Fruit fly (Drosophila melanogaster): Measurements from ENCODE around the gene odd.

odd gene

dm6 chr2L:3632047-3632880 is 25.7 kb upstream of the odd start (continued):
- TF ChIP-seq Mio (GFP tag; optimal IDR thresholded peaks at IDR 0.05): peak; percentile 70
- peak; percentile 94 for TF ChIP-seq rgr (GFP tag; optimal IDR thresholded peaks at IDR 0.05)
- peak; percentile 94 for TF ChIP-seq sage (GFP tag; optimal IDR thresholded peaks at IDR 0.05)
- TF ChIP-seq Dfd (GFP tag; optimal IDR thresholded peaks at IDR 0.05): no peak
- TF ChIP-seq Hr78 (GFP tag; optimal IDR thresholded peaks at IDR 0.05): no peak
- no peak for TF ChIP-seq Abd-B (GFP tag; optimal IDR thresholded peaks at IDR 0.05)
- TF ChIP-seq CG9705 (GFP tag; optimal IDR thresholded peaks at IDR 0.05): peak; percentile 97

dm6 chr2L:3631262-3632046 is 24.9 kb upstream of the odd start:
- peak; percentile 10 for TF ChIP-seq Vsx2 (GFP tag; optimal IDR thresholded peaks at IDR 0.05; ENCODE audit: partially characterized antibody)
- TF ChIP-seq jim (GFP tag; optimal IDR thresholded peaks at IDR 0.05): no peak
- TF ChIP-seq fru (GFP tag; optimal IDR thresholded peaks at IDR 0.05): peak; percentile 63

- TF ChIP-seq Abd-B (GFP tag; optimal IDR thresholded peaks at IDR 0.05) (no peak), Vsx2 (GFP tag; optimal IDR thresholded peaks at IDR 0.05; ENCODE audit: partially characterized antibody) (no peak), ey (GFP tag; optimal IDR thresholded peaks at IDR 0.05) (no peak), Dif (GFP tag; optimal IDR thresholded peaks at IDR 0.05; ENCODE audit: partially characterized antibody) (no peak), foxo (GFP tag; optimal IDR thresholded peaks at IDR 0.05) (no peak), rgr (GFP tag; optimal IDR thresholded peaks at IDR 0.05) (no peak), Mio (GFP tag; optimal IDR thresholded peaks at IDR 0.05) (no peak), GATAd (GFP tag; optimal IDR thresholded peaks at IDR 0.05) (no peak), sv (GFP tag; optimal IDR thresholded peaks at IDR 0.05) (no peak), OdsH (GFP tag; optimal IDR thresholded peaks at IDR 0.05) (no peak), dl (GFP tag; optimal IDR thresholded peaks at IDR 0.05; ENCODE audit: insufficient read depth in 1 of 2, partially characterized antibody in 2 of 2) (no peak), Sp1 (GFP tag; optimal IDR thresholded peaks at IDR 0.05) (no peak), Myc (optimal IDR thresholded peaks at IDR 0.05) (no peak), pan (optimal IDR thresholded peaks at IDR 0.05) (no peak)
Observed at dm6 chr2L:3630763-3631162, 24.2 kb upstream of the odd start.

- no peak for TF ChIP-seq Abd-B (GFP tag; optimal IDR thresholded peaks at IDR 0.05)
- no peak for TF ChIP-seq jim (GFP tag; optimal IDR thresholded peaks at IDR 0.05)
- TF ChIP-seq foxo (GFP tag; optimal IDR thresholded peaks at IDR 0.05): peak in 1 of 2 experiments; percentile 69
- no peak for TF ChIP-seq Rel (GFP tag; optimal IDR thresholded peaks at IDR 0.05)
- TF ChIP-seq Rel (tag; optimal IDR thresholded peaks at IDR 0.05): no peak
- TF ChIP-seq brk (GFP tag; optimal IDR thresholded peaks at IDR 0.05): no peak
- TF ChIP-seq fru (GFP tag; optimal IDR thresholded peaks at IDR 0.05): peak; percentile 77
- TF ChIP-seq dmrt93B (GFP tag; optimal IDR thresholded peaks at IDR 0.05): no peak
- TF ChIP-seq CG9705 (GFP tag; optimal IDR thresholded peaks at IDR 0.05): no peak
- no peak for TF ChIP-seq GATAd (GFP tag; optimal IDR thresholded peaks at IDR 0.05)
- no peak for TF ChIP-seq sage (GFP tag; optimal IDR thresholded peaks at IDR 0.05)
- peak; percentile 51 for TF ChIP-seq woc (GFP tag; optimal IDR thresholded peaks at IDR 0.05)
- no peak for TF ChIP-seq usp (GFP tag; optimal IDR thresholded peaks at IDR 0.05)
- no peak for TF ChIP-seq dl (GFP tag; optimal IDR thresholded peaks at IDR 0.05; ENCODE audit: insufficient read depth in 1 of 2, partially characterized antibody in 2 of 2)
- peak; percentile 57 for TF ChIP-seq OdsH (GFP tag; optimal IDR thresholded peaks at IDR 0.05)
- no peak for TF ChIP-seq Myc (optimal IDR thresholded peaks at IDR 0.05)
- peak; percentile 9 for TF ChIP-seq Sp1 (GFP tag; optimal IDR thresholded peaks at IDR 0.05)
- TF ChIP-seq HLH106 (tag; optimal IDR thresholded peaks at IDR 0.05): peak; percentile 4
- TF ChIP-seq ey (GFP tag; optimal IDR thresholded peaks at IDR 0.05): peak; percentile 63
- peak; percentile 39 for TF ChIP-seq psq (GFP tag; optimal IDR thresholded peaks at IDR 0.05)
- peak; percentile 73 for TF ChIP-seq h (GFP tag; optimal IDR thresholded peaks at IDR 0.05)
- peak; percentile 56 for TF ChIP-seq rgr (GFP tag; optimal IDR thresholded peaks at IDR 0.05)
- no peak for TF ChIP-seq tai (GFP tag; optimal IDR thresholded peaks at IDR 0.05)
- TF ChIP-seq Hnf4 (GFP tag; optimal IDR thresholded peaks at IDR 0.05): no peak
- peak; percentile 19 for TF ChIP-seq CG32264 (GFP tag; optimal IDR thresholded peaks at IDR 0.05)
- no peak for TF ChIP-seq sv (GFP tag; optimal IDR thresholded peaks at IDR 0.05)
- no peak for TF ChIP-seq CrebA (GFP tag; optimal IDR thresholded peaks at IDR 0.05; ENCODE audit: borderline replicate concordance)
- TF ChIP-seq N (GFP tag; optimal IDR thresholded peaks at IDR 0.05): no peak
- peak; percentile 56 for TF ChIP-seq br (GFP tag; optimal IDR thresholded peaks at IDR 0.05)
Observed at dm6 chr2L:3629466-3629865, 22.9 kb upstream of the odd start.
